Worm (Caenorhabditis elegans) whole organism, late embryonic: Measurements from ENCODE around the gene T11F8.4.
A peak's percentile ranks its signal among the peaks of the same experiment; 100 is the strongest.

Source experiments
- Y22D7AL.16 ChIP-seq: sonication (generic microtip); optimal IDR thresholded peaks from 2 replicates; lab custom pipeline; 2016; ENCODE audit warnings: missing genetic modification characterization, missing compliant biosample characterization
- ama-1 ChIP-seq: fragments of 150-350 bp; optimal IDR thresholded peaks from 2 replicates; lab custom pipeline; 2014
- elt-2 ChIP-seq: sonication (generic microtip); optimal IDR thresholded peaks from 2 replicates; lab custom pipeline; 2016; ENCODE audit warnings: missing genetic modification reagents, missing genetic modification characterization, missing compliant biosample characterization
- nfya-1 ChIP-seq: sonication (generic microtip); optimal IDR thresholded peaks from 2 replicates; lab custom pipeline; 2017; ENCODE audit warnings: missing genetic modification characterization, mild to moderate bottlenecking, missing compliant biosample characterization, antibody characterized with exemption, moderate library complexity
- pha-4 ChIP-seq: fragments of 150-350 bp; optimal IDR thresholded peaks from 2 replicates; lab custom pipeline; 2018; ENCODE audit warnings: missing biosample characterization, missing genetic modification reagents, missing genetic modification characterization
- pqm-1 ChIP-seq: sonication (generic microtip); optimal IDR thresholded peaks from 2 replicates; lab custom pipeline; 2016; ENCODE audit warnings: missing genetic modification characterization, missing compliant biosample characterization
- ref-2 ChIP-seq: sonication (generic microtip); optimal IDR thresholded peaks from 2 replicates; lab custom pipeline; 2016; ENCODE audit warnings: missing genetic modification characterization, missing compliant biosample characterization
- unc-42 ChIP-seq: sonication (generic microtip); optimal IDR thresholded peaks from 2 replicates; lab custom pipeline; 2016; ENCODE audit warnings: missing genotype, missing genetic modification characterization, missing compliant biosample characterization
- unc-55 ChIP-seq: sonication (generic microtip); optimal IDR thresholded peaks from 2 replicates; lab custom pipeline; 2017; ENCODE audit warnings: missing biosample characterization, missing genetic modification reagents, missing genetic modification characterization
- unc-86 ChIP-seq: sonication (generic microtip); optimal IDR thresholded peaks from 2 replicates; lab custom pipeline; 2016; ENCODE audit warnings: missing genetic modification characterization, missing compliant biosample characterization

DNA sequence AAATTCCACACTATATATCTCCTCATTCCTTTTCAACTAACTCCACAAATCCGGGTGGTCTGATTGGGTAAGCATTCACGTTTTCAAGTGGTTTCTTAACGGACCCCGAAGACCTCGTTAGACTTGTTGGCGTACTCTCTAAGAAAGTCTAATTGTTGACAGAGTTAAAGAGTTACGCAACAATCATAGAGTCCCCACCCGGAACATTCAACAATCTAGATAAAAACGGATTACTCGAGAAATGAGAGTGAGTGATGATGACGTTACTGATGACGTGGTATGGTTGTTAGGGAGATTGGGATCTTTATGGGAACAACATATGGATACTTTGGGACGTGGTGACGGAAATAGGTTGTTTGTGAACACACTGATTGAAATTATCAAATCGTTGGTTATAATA is 26.2 kb upstream of the T11F8.4 start:
- TF ChIP-seq ama-1 (lab: Kevin White, UChicago), result no peak
- peak; percentile 33 for TF ChIP-seq unc-42 (tag; lab: Kevin White, UChicago)
- no peak for TF ChIP-seq unc-86
- no peak for TF ChIP-seq elt-2 (tag; lab: Kevin White, UChicago)
- no peak for TF ChIP-seq unc-55 (GFP tag; lab: Kevin White, UChicago)
- TF ChIP-seq nfya-1 (tag; lab: Kevin White, UChicago), result peak; percentile 1
- TF ChIP-seq Y22D7AL.16 (tag; lab: Kevin White, UChicago), result no peak
- TF ChIP-seq ref-2, result no peak
- no peak for TF ChIP-seq pha-4 (tag; lab: Kevin White, UChicago)
- TF ChIP-seq pqm-1, result no peak
